Fruit fly (Drosophila melanogaster) whole organism, prepupa: Measurements from ENCODE around the gene CG33267.

ENCODE experiments used
- CG10631 ChIP-seq: fragments of 200-800 bp; sonication (Bioruptor generic); optimal IDR thresholded peaks from 2 replicates; lab custom pipeline; 2016; ENCODE audit warnings: missing biosample characterization, missing genetic modification characterization
- CG15336 ChIP-seq: fragments of 200-800 bp; sonication (Bioruptor generic); IDR thresholded peaks from 2 replicates; pipeline ENCODE4 v1.3.6; 2022; ENCODE audit warnings: missing biosample characterization, missing genetic modification characterization
- CG16779 ChIP-seq: fragments of 200-800 bp; sonication (Bioruptor generic); optimal IDR thresholded peaks from 3 replicates; lab custom pipeline; 2017; ENCODE audit warnings: missing biosample characterization, mild to moderate bottlenecking, missing genetic modification characterization
- CG3032 ChIP-seq: fragments of 200-800 bp; optimal IDR thresholded peaks from 2 replicates; lab custom pipeline; 2019; ENCODE audit warnings: missing biosample characterization, mild to moderate bottlenecking, missing genetic modification characterization, moderate library complexity
- CG31627 ChIP-seq: fragments of 200-800 bp; sonication (Bioruptor generic); optimal IDR thresholded peaks from 3 replicates; lab custom pipeline; 2016; ENCODE audit warnings: missing biosample characterization, missing genetic modification characterization
- CG32006 ChIP-seq: fragments of 200-800 bp; sonication (Bioruptor generic); optimal IDR thresholded peaks from 3 replicates; lab custom pipeline; 2017; ENCODE audit warnings: missing biosample characterization, mild to moderate bottlenecking, missing genetic modification characterization
- CG3919 ChIP-seq: fragments of 200-800 bp; sonication (Bioruptor generic); optimal IDR thresholded peaks from 3 replicates; lab custom pipeline; 2016; ENCODE audit warnings: missing biosample characterization, missing genetic modification characterization
- CG4318 ChIP-seq: fragments of 200-800 bp; sonication (Bioruptor generic); optimal IDR thresholded peaks from 3 replicates; lab custom pipeline; 2017; ENCODE audit warnings: missing biosample characterization, mild to moderate bottlenecking, missing genetic modification characterization
- CG6276 ChIP-seq: fragments of 200-800 bp; sonication (Bioruptor generic); optimal IDR thresholded peaks from 2 replicates; lab custom pipeline; 2017; ENCODE audit warnings: missing biosample characterization, mild to moderate bottlenecking, missing genetic modification characterization
- CG6792 ChIP-seq: fragments of 200-800 bp; sonication (Bioruptor generic); optimal IDR thresholded peaks from 3 replicates; lab custom pipeline; 2016; ENCODE audit warnings: missing biosample characterization, missing genetic modification characterization
- CG6808 ChIP-seq: fragments of 200-800 bp; sonication (Bioruptor generic); optimal IDR thresholded peaks from 3 replicates; lab custom pipeline; 2017; ENCODE audit warnings: missing biosample characterization, missing genetic modification characterization, mild to moderate bottlenecking, moderate library complexity, missing genetic modification reagents
- CG6854 ChIP-seq: fragments of 200-800 bp; sonication (Bioruptor generic); optimal IDR thresholded peaks from 2 replicates; lab custom pipeline; 2017; ENCODE audit warnings: missing biosample characterization, mild to moderate bottlenecking, missing genetic modification characterization
- CG7368 ChIP-seq: fragments of 200-800 bp; sonication (Bioruptor generic); optimal IDR thresholded peaks from 3 replicates; lab custom pipeline; 2016; ENCODE audit warnings: missing biosample characterization, missing genetic modification characterization
- CG8319 ChIP-seq: fragments of 200-800 bp; sonication (Bioruptor generic); optimal IDR thresholded peaks from 3 replicates; lab custom pipeline; 2016; ENCODE audit warnings: missing biosample characterization, missing genetic modification characterization
- CG8632 ChIP-seq: fragments of 200-800 bp; sonication (Bioruptor generic); optimal IDR thresholded peaks from 3 replicates; lab custom pipeline; 2016; ENCODE audit warnings: missing biosample characterization, missing genetic modification characterization
- Eip93F ChIP-seq: fragments of 200-800 bp; sonication (Bioruptor generic); optimal IDR thresholded peaks from 2 replicates; lab custom pipeline; 2016; ENCODE audit warnings: missing biosample characterization, mild to moderate bottlenecking, missing genetic modification characterization
- Ets21C ChIP-seq: fragments of 200-800 bp; sonication (Bioruptor generic); optimal IDR thresholded peaks from 3 replicates; lab custom pipeline; 2016; ENCODE audit warnings: missing biosample characterization, missing genetic modification characterization
- Hr39 ChIP-seq: fragments of 200-800 bp; sonication (Bioruptor generic); optimal IDR thresholded peaks from 2 replicates; lab custom pipeline; 2016; ENCODE audit warnings: missing biosample characterization, missing genetic modification characterization
- Hr4 ChIP-seq: fragments of 200-800 bp; sonication (Bioruptor generic); optimal IDR thresholded peaks from 3 replicates; lab custom pipeline; 2016; ENCODE audit warnings: missing biosample characterization, missing genetic modification characterization
- Lpt ChIP-seq: fragments of 200-800 bp; sonication (Bioruptor generic); optimal IDR thresholded peaks from 3 replicates; lab custom pipeline; 2016; ENCODE audit warnings: missing biosample characterization, missing genetic modification characterization
- OdsH ChIP-seq: fragments of 200-800 bp; sonication (Bioruptor generic); optimal IDR thresholded peaks from 3 replicates; lab custom pipeline; 2016; ENCODE audit warnings: missing biosample characterization, missing genetic modification characterization
- Smox ChIP-seq: fragments of 200-800 bp; sonication (Bioruptor generic); optimal IDR thresholded peaks from 3 replicates; lab custom pipeline; 2016; ENCODE audit warnings: missing biosample characterization, missing genetic modification characterization
- Sox102F ChIP-seq: fragments of 200-800 bp; sonication (Bioruptor generic); optimal IDR thresholded peaks from 2 replicates; lab custom pipeline; 2016; ENCODE audit warnings: missing biosample characterization, mild to moderate bottlenecking, missing genetic modification characterization
- Sox15 ChIP-seq: fragments of 200-800 bp; sonication (Bioruptor generic); optimal IDR thresholded peaks from 3 replicates; lab custom pipeline; 2016; ENCODE audit warnings: missing biosample characterization, missing genetic modification characterization
- cyc ChIP-seq: fragments of 200-800 bp; sonication (Bioruptor generic); optimal IDR thresholded peaks from 3 replicates; lab custom pipeline; 2016; ENCODE audit warnings: missing biosample characterization, missing genetic modification characterization
- dsx ChIP-seq: fragments of 200-800 bp; optimal IDR thresholded peaks from 3 replicates; lab custom pipeline; 2019; ENCODE audit warnings: missing biosample characterization, mild to moderate bottlenecking, missing genetic modification characterization, moderate library complexity; ENCODE audit not compliant: poor library complexity, severe bottlenecking
- eg ChIP-seq: fragments of 200-800 bp; sonication (Bioruptor generic); IDR thresholded peaks from 3 replicates; pipeline ENCODE4 v1.3.6; 2022; ENCODE audit warnings: missing biosample characterization, missing genetic modification characterization
- esn ChIP-seq: fragments of 200-800 bp; sonication (Bioruptor generic); optimal IDR thresholded peaks from 2 replicates; lab custom pipeline; 2016; ENCODE audit warnings: missing biosample characterization, mild to moderate bottlenecking, missing genetic modification characterization, moderate library complexity
- fd59A ChIP-seq: fragments of 200-800 bp; sonication (Bioruptor generic); optimal IDR thresholded peaks from 2 replicates; lab custom pipeline; 2017; ENCODE audit warnings: missing biosample characterization, mild to moderate bottlenecking, missing genetic modification characterization, missing genetic modification reagents
- fkh ChIP-seq: fragments of 200-800 bp; sonication (Bioruptor generic); optimal IDR thresholded peaks from 3 replicates; lab custom pipeline; 2017; ENCODE audit warnings: missing biosample characterization, mild to moderate bottlenecking, missing genetic modification characterization, moderate library complexity
- net ChIP-seq: fragments of 200-800 bp; sonication (Bioruptor generic); optimal IDR thresholded peaks from 3 replicates; lab custom pipeline; 2016; ENCODE audit warnings: missing biosample characterization, missing genetic modification characterization
- pdm3 ChIP-seq: fragments of 200-800 bp; sonication (Bioruptor generic); optimal IDR thresholded peaks from 3 replicates; lab custom pipeline; 2016; ENCODE audit warnings: missing biosample characterization, missing genetic modification characterization
- salr ChIP-seq, 2 experiments: fragments of 200-800 bp; sonication (Bioruptor generic); optimal IDR thresholded peaks; 3 replicates each; lab custom pipeline; 2016 to 2018; ENCODE audit warnings: missing biosample characterization in 2 of 2, missing genetic modification characterization in 2 of 2, mild to moderate bottlenecking in 1 of 2
- spab ChIP-seq: fragments of 200-800 bp; sonication (Bioruptor generic); optimal IDR thresholded peaks from 2 replicates; lab custom pipeline; 2017; ENCODE audit warnings: missing biosample characterization, mild to moderate bottlenecking, missing genetic modification characterization, missing genetic modification reagents
- svp ChIP-seq: fragments of 200-800 bp; sonication (Bioruptor generic); peaks from one replicate; lab custom pipeline; 2016; ENCODE audit warnings: missing biosample characterization, missing genetic modification characterization
- topi ChIP-seq: fragments of 200-800 bp; sonication (Bioruptor generic); optimal IDR thresholded peaks from 3 replicates; lab custom pipeline; 2016; ENCODE audit warnings: missing biosample characterization, missing genetic modification characterization
- vri ChIP-seq: fragments of 200-800 bp; sonication (Bioruptor generic); optimal IDR thresholded peaks from 3 replicates; lab custom pipeline; 2016; ENCODE audit warnings: missing biosample characterization, mild to moderate bottlenecking, missing genetic modification characterization

The CG33267 gene

DNA sequence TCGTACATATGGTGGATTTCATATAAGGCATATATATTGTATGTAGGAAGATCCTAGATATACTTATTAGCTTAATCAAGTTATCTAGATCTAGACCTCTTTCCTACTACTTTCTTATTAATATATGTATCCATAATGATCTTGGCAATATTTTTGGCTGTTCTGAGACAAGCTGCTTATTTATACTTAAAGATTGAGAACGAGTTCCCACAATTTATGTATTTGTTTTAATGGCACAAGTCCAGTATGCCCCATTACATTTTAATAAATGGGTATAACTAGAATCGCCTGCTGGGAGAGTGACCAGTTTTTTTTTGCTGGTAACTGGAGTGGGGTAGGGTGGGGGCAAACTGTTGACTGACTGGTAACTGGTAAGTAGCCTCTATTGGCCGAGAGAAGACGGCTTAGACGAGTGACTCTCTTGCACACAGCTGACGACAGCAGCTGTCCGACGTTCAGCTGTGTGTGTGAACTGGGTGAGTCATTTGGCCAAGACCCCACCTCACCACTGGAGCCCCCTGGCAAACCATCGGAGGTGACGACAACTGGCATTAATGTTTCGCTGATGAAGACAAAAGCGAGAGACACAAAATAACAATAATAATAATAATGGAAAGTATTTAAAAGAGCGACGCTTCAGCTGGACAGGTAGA, 27.4 kb upstream of the CG33267 start (continued):
- TF ChIP-seq cyc (GFP tag; lab: Kevin White, UChicago) (no peak), CG6854 (GFP tag; lab: Kevin White, UChicago) (no peak), OdsH (GFP tag; lab: Kevin White, UChicago) (peak; percentile 48), Ets21C (GFP tag; lab: Kevin White, UChicago) (no peak), CG16779 (tag; lab: Kevin White, UChicago) (no peak), CG10631 (GFP tag; lab: Kevin White, UChicago) (peak; percentile 19), esn (no peak), Eip93F (no peak), CG6792 (GFP tag; lab: Kevin White, UChicago) (no peak), Hr4 (peak; percentile 64), topi (no peak), CG6276 (GFP tag; lab: Kevin White, UChicago) (peak; percentile 59), CG15336 (GFP tag; lab: Robert Waterston, UW) (peak; percentile 73), Lpt (GFP tag; lab: Kevin White, UChicago) (peak; percentile 46), Sox15 (GFP tag; lab: Kevin White, UChicago) (no peak), CG8632 (no peak), spab (no peak), svp (peak; percentile 41), CG6808 (no peak), Hr39 (GFP tag; lab: Kevin White, UChicago) (no peak), CG32006 (peak; percentile 78), CG3919 (GFP tag; lab: Kevin White, UChicago) (peak; percentile 15), CG7368 (no peak), eg (GFP tag; lab: Robert Waterston, UW) (peak; percentile 59; the same call in 2 of the 3 replicates), Sox102F (GFP tag; lab: Kevin White, UChicago) (no peak), dsx (GFP tag; lab: Kevin White, UChicago) (no peak), fkh (GFP tag; lab: Kevin White, UChicago) (peak; percentile 47), salr (GFP tag; optimal IDR thresholded peaks at IDR 0.05; lab: Kevin White, UChicago) (no peak), CG8319 (no peak), fd59A (GFP tag; lab: Kevin White, UChicago) (no peak), CG3032 (no peak)

- TF ChIP-seq net (no peak), Eip93F (no peak), Smox (GFP tag; lab: Kevin White, UChicago) (no peak), pdm3 (no peak), spab (no peak), vri (no peak), Hr39 (GFP tag; lab: Kevin White, UChicago) (no peak), CG4318 (GFP tag; lab: Kevin White, UChicago) (no peak), CG6808 (no peak)
Measured at dm6 chr3L:11539511-11540329, 24.6 kb upstream of the CG33267 start.

- TF ChIP-seq Eip93F (no peak), salr (GFP tag; optimal IDR thresholded peaks at IDR 0.05; lab: Kevin White, UChicago) (no peak), CG31627 (GFP tag; lab: Kevin White, UChicago) (no peak), net (no peak), fkh (GFP tag; lab: Kevin White, UChicago) (peak; percentile 89), CG3919 (GFP tag; lab: Kevin White, UChicago) (no peak), eg (GFP tag; lab: Robert Waterston, UW) (no peak)
Measured at dm6 chr3L:11540330-11540702, 24.0 kb upstream of the CG33267 start.
